Fruit fly (Drosophila melanogaster): ENCODE data around the gene wapl.
A peak's percentile ranks its signal among the peaks of the same experiment; 100 is the strongest.

dm6 chrX:2112660-2113059 lies 46.1 kb downstream of the wapl start:
- TF ChIP-seq CG8478 (optimal IDR thresholded peaks at IDR 0.05) (no peak), CTCF (optimal IDR thresholded peaks at IDR 0.05) (peak; percentile 32 to 45)
